Worm (Caenorhabditis elegans) whole organism, L3 larva: ENCODE results near the gene srg-69.

Experiments
- ceh-82 ChIP-seq: fragments of 150-350 bp; optimal IDR thresholded peaks from 2 replicates; lab custom pipeline; 2014; ENCODE audit warnings: missing biosample characterization, missing genetic modification characterization
- egl-27 ChIP-seq: sonication (generic microtip); optimal IDR thresholded peaks from 4 replicates; lab custom pipeline; 2017; ENCODE audit warnings: missing biosample characterization, missing genetic modification reagents, missing genetic modification characterization
- elt-2 ChIP-seq: sonication (generic microtip); optimal IDR thresholded peaks from 2 replicates; lab custom pipeline; 2016; ENCODE audit warnings: missing genetic modification reagents, mild to moderate bottlenecking, missing genetic modification characterization, missing compliant biosample characterization
- elt-3 ChIP-seq, 3 experiments: fragments of 150-350 bp in 1 of 3; sonication (generic microtip) in 2 of 3; optimal IDR thresholded peaks; 2 replicates in 2 of 3; 4 replicates in 1 of 3; lab custom pipeline; 2014 to 2017; ENCODE audit warnings: missing biosample characterization in 3 of 3, missing genetic modification characterization in 3 of 3
- nfya-1 ChIP-seq: sonication (generic microtip); optimal IDR thresholded peaks from 2 replicates; lab custom pipeline; 2017; ENCODE audit warnings: missing genetic modification characterization, mild to moderate bottlenecking, missing compliant biosample characterization, antibody characterized with exemption, moderate library complexity; ENCODE audit not compliant: insufficient read depth
- nhr-11 ChIP-seq: fragments of 150-350 bp; optimal IDR thresholded peaks from 2 replicates; lab custom pipeline; 2014; ENCODE audit warnings: missing biosample characterization, missing genetic modification characterization
- nhr-12 ChIP-seq: fragments of 150-350 bp; optimal IDR thresholded peaks from 2 replicates; lab custom pipeline; 2014; ENCODE audit warnings: missing biosample characterization, missing genetic modification characterization
- nhr-76 ChIP-seq: fragments of 150-350 bp; sonication (generic microtip); optimal IDR thresholded peaks from 5 replicates; lab custom pipeline; 2014; ENCODE audit warnings: missing biosample characterization, missing genetic modification characterization
- pqm-1 ChIP-seq: fragments of 150-350 bp; optimal IDR thresholded peaks from 2 replicates; lab custom pipeline; 2017; ENCODE audit warnings: missing biosample characterization, missing genetic modification characterization, inconsistent platforms
- snpc-4 ChIP-seq: fragments of 150-350 bp; optimal IDR thresholded peaks from 2 replicates; lab custom pipeline; 2014; ENCODE audit warnings: missing biosample characterization, missing genetic modification characterization

DNA sequence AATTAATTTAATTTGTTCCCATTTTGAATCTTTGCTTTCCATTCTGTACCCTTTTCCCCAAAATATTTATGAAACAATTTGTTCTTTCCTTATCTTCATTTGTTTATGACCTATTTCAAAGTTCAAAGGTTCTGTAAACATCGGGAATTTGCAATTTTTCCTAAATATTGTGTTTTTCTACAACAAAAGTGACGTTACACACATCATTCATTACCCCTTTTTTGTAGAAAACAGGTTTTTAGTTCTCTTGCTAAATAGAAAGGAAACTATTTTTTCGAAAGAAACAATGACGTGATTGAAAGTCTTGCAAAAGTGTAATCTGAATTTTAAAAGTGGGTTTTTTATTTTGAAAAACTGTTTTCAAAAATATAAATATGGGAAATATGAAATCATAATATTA is 30.8 kb upstream of the srg-69 start:
- TF ChIP-seq egl-27 (no peak), pqm-1 (tag; lab: Kevin White, UChicago) (no peak), ceh-82 (tag; lab: Kevin White, UChicago) (no peak), nhr-11 (tag; lab: Kevin White, UChicago) (no peak), snpc-4 (tag; lab: Kevin White, UChicago) (no peak), nhr-12 (tag; lab: Kevin White, UChicago) (no peak), nhr-76 (tag; lab: Kevin White, UChicago) (no peak), elt-2 (tag; lab: Kevin White, UChicago) (no peak), elt-3 (tag; optimal IDR thresholded peaks at IDR 0.05; lab: Kevin White, UChicago) (no peak), nfya-1 (tag; lab: Kevin White, UChicago) (no peak)
